Fruit fly (Drosophila melanogaster) whole organism, embryonic: ENCODE results near the gene CG13386.

Experiments used
- Atf-2 ChIP-seq: fragments of 200-800 bp; sonication (Bioruptor generic); optimal IDR thresholded peaks from 2 replicates; lab custom pipeline; 2016; ENCODE audit warnings: missing biosample characterization, missing genetic modification characterization
- CG10147 ChIP-seq: fragments of 200-800 bp; sonication (Bioruptor generic); optimal IDR thresholded peaks from 2 replicates; lab custom pipeline; 2019; ENCODE audit warnings: missing biosample characterization, mild to moderate bottlenecking, missing genetic modification characterization, moderate library complexity
- CG10267 ChIP-seq: fragments of 200-800 bp; sonication (Bioruptor generic); optimal IDR thresholded peaks from 2 replicates; lab custom pipeline; 2018; ENCODE audit warnings: missing biosample characterization, mild to moderate bottlenecking, missing genetic modification characterization, moderate library complexity
- CG10959 ChIP-seq: fragments of 200-800 bp; sonication (Bioruptor generic); IDR thresholded peaks from 2 replicates; pipeline ENCODE4 v1.3.6; 2022; ENCODE audit warnings: missing biosample characterization, missing genetic modification characterization
- CG10979 ChIP-seq: fragments of 200-800 bp; sonication (Bioruptor generic); optimal IDR thresholded peaks from 2 replicates; lab custom pipeline; 2018; ENCODE audit warnings: missing biosample characterization, mild to moderate bottlenecking, missing genetic modification characterization, moderate library complexity
- CG11723 ChIP-seq: fragments of 200-800 bp; sonication (Bioruptor generic); optimal IDR thresholded peaks from 2 replicates; lab custom pipeline; 2017; ENCODE audit warnings: missing biosample characterization, mild to moderate bottlenecking, missing genetic modification characterization
- CG12219 ChIP-seq: fragments of 200-800 bp; sonication (Bioruptor generic); optimal IDR thresholded peaks from 3 replicates; lab custom pipeline; 2018; ENCODE audit warnings: missing biosample characterization, mild to moderate bottlenecking, missing genetic modification characterization
- CG13424 ChIP-seq: fragments of 200-800 bp; sonication (Bioruptor generic); optimal IDR thresholded peaks from 2 replicates; lab custom pipeline; 2019; ENCODE audit warnings: missing biosample characterization, mild to moderate bottlenecking, missing genetic modification characterization, moderate library complexity
- CG14860 ChIP-seq: fragments of 200-800 bp; sonication (Bioruptor generic); IDR thresholded peaks from 3 replicates; pipeline ENCODE4 v1.3.6; 2022; ENCODE audit warnings: missing biosample characterization, missing genetic modification characterization; ENCODE audit not compliant: partially characterized antibody
- CG15479 ChIP-seq: fragments of 200-800 bp; sonication (Bioruptor generic); optimal IDR thresholded peaks from 3 replicates; lab custom pipeline; 2019; ENCODE audit warnings: missing biosample characterization, mild to moderate bottlenecking, missing genetic modification characterization, moderate library complexity
- CG15696 ChIP-seq: fragments of 200-800 bp; sonication (Bioruptor generic); optimal IDR thresholded peaks from 2 replicates; lab custom pipeline; 2019; ENCODE audit warnings: missing biosample characterization, mild to moderate bottlenecking, missing genetic modification characterization, moderate library complexity
- CG16815 ChIP-seq: fragments of 200-800 bp; sonication (Bioruptor generic); optimal IDR thresholded peaks from 3 replicates; lab custom pipeline; 2017; ENCODE audit warnings: missing biosample characterization, mild to moderate bottlenecking, missing genetic modification characterization
- CG18599 ChIP-seq: fragments of 200-800 bp; sonication (Bioruptor generic); optimal IDR thresholded peaks from 3 replicates; lab custom pipeline; 2017; ENCODE audit warnings: missing biosample characterization, missing genetic modification characterization, mild to moderate bottlenecking, moderate library complexity, missing genetic modification reagents
- CG31224 ChIP-seq: fragments of 200-800 bp; sonication (Bioruptor generic); IDR thresholded peaks from 2 replicates; pipeline ENCODE4 v1.3.6; 2022; ENCODE audit warnings: missing biosample characterization, missing genetic modification characterization
- CG3163 ChIP-seq: fragments of 200-800 bp; sonication (Bioruptor generic); optimal IDR thresholded peaks from 3 replicates; lab custom pipeline; 2016; ENCODE audit warnings: missing biosample characterization, missing genetic modification characterization
- CG4730 ChIP-seq: fragments of 200-800 bp; sonication (Bioruptor generic); IDR thresholded peaks from 2 replicates; pipeline ENCODE4 v1.3.6; 2022; ENCODE audit warnings: missing biosample characterization, missing genetic modification characterization
- CG4820 ChIP-seq: fragments of 200-800 bp; sonication (Bioruptor generic); optimal IDR thresholded peaks from 3 replicates; lab custom pipeline; 2016; ENCODE audit warnings: missing biosample characterization, missing genetic modification characterization
- CG6254 ChIP-seq: fragments of 200-800 bp; sonication (Bioruptor generic); optimal IDR thresholded peaks from 3 replicates; lab custom pipeline; 2017; ENCODE audit warnings: mild to moderate bottlenecking, missing biosample characterization, missing genetic modification reagents, missing genetic modification characterization
- CG6272 ChIP-seq: fragments of 200-800 bp; sonication (Bioruptor generic); IDR thresholded peaks from 2 replicates; pipeline ENCODE4 v1.3.6; 2022; ENCODE audit warnings: missing biosample characterization, missing genetic modification characterization
- CG8478 ChIP-seq: fragments of >200 bp; optimal IDR thresholded peaks from 2 replicates; lab custom pipeline; 2018
- CG9932 ChIP-seq: fragments of 200-800 bp; sonication (Bioruptor generic); IDR thresholded peaks from 2 replicates; pipeline ENCODE4 v1.3.6; 2022; ENCODE audit warnings: missing biosample characterization, missing genetic modification characterization
- Ets97D ChIP-seq: fragments of 200-800 bp; sonication (Bioruptor generic); optimal IDR thresholded peaks from 3 replicates; lab custom pipeline; 2016; ENCODE audit warnings: missing biosample characterization, missing genetic modification characterization
- Gsc ChIP-seq: fragments of 200-800 bp; sonication (Bioruptor generic); IDR thresholded peaks from 2 replicates; pipeline ENCODE4 v1.3.6; 2022; ENCODE audit warnings: missing biosample characterization, missing genetic modification characterization
- HHEX ChIP-seq: fragments of 200-800 bp; sonication (Bioruptor generic); optimal IDR thresholded peaks from 3 replicates; lab custom pipeline; 2017; ENCODE audit warnings: missing biosample characterization, mild to moderate bottlenecking, missing genetic modification characterization, missing genetic modification reagents
- HLH3B ChIP-seq: fragments of 200-800 bp; sonication (Bioruptor generic); IDR thresholded peaks from 2 replicates; pipeline ENCODE4 v1.3.6; 2022; ENCODE audit warnings: missing biosample characterization, missing genetic modification characterization
- Lhr ChIP-seq: fragments of 200-800 bp; sonication (Bioruptor generic); optimal IDR thresholded peaks from 3 replicates; lab custom pipeline; 2017; ENCODE audit warnings: mild to moderate bottlenecking, missing biosample characterization, missing genetic modification reagents, missing genetic modification characterization
- Max ChIP-seq: fragments of 200-800 bp; sonication (Bioruptor generic); optimal IDR thresholded peaks from 2 replicates; lab custom pipeline; 2016; ENCODE audit warnings: missing biosample characterization, mild to moderate bottlenecking, missing genetic modification characterization
- Sry-δ ChIP-seq: fragments of 200-800 bp; sonication (Bioruptor generic); optimal IDR thresholded peaks from 2 replicates; lab custom pipeline; 2016; ENCODE audit warnings: missing biosample characterization, missing genetic modification characterization
- Xrp1 ChIP-seq: fragments of 200-800 bp; sonication (Bioruptor generic); IDR thresholded peaks from 2 replicates; pipeline ENCODE4 v1.3.6; 2022; ENCODE audit warnings: missing biosample characterization, missing genetic modification characterization
- ap ChIP-seq: fragments of 200-800 bp; sonication (Bioruptor generic); IDR thresholded peaks from 2 replicates; pipeline ENCODE4 v1.3.6; 2022; ENCODE audit warnings: missing biosample characterization, missing genetic modification characterization
- btn ChIP-seq: fragments of 200-800 bp; sonication (Bioruptor generic); optimal IDR thresholded peaks from 2 replicates; lab custom pipeline; 2016; ENCODE audit warnings: missing biosample characterization, missing genetic modification characterization
- ci ChIP-seq: fragments of 200-800 bp; sonication (Bioruptor generic); IDR thresholded peaks from 3 replicates; pipeline ENCODE4 v1.3.6; 2022; ENCODE audit warnings: missing biosample characterization, missing genetic modification characterization
- dpn ChIP-seq, 2 experiments: fragments of 200-800 bp; sonication (Bioruptor generic); optimal IDR thresholded peaks; 3 replicates each; lab custom pipeline; 2016; ENCODE audit warnings: missing biosample characterization in 2 of 2, missing genetic modification characterization in 2 of 2
- fd64A ChIP-seq: fragments of 200-800 bp; sonication (Bioruptor generic); optimal IDR thresholded peaks from 3 replicates; lab custom pipeline; 2018; ENCODE audit warnings: missing biosample characterization, mild to moderate bottlenecking, missing genetic modification characterization
- gem ChIP-seq: fragments of 200-800 bp; sonication (Bioruptor generic); optimal IDR thresholded peaks from 2 replicates; lab custom pipeline; 2019; ENCODE audit warnings: missing biosample characterization, mild to moderate bottlenecking, missing genetic modification characterization, moderate library complexity
- klu ChIP-seq: fragments of 200-800 bp; sonication (Bioruptor generic); IDR thresholded peaks from 2 replicates; pipeline ENCODE4 v1.3.6; 2022; ENCODE audit warnings: missing biosample characterization, missing genetic modification characterization
- nau ChIP-seq: fragments of 200-800 bp; sonication (Bioruptor generic); optimal IDR thresholded peaks from 3 replicates; lab custom pipeline; 2017; ENCODE audit warnings: missing biosample characterization, mild to moderate bottlenecking, missing genetic modification characterization, missing genetic modification reagents
- nom ChIP-seq: fragments of 200-800 bp; sonication (Bioruptor generic); optimal IDR thresholded peaks from 2 replicates; lab custom pipeline; 2017; ENCODE audit warnings: missing biosample characterization, missing genetic modification characterization, mild to moderate bottlenecking, moderate library complexity, missing genetic modification reagents
- pan ChIP-seq, 4 experiments: fragments of >200 bp in 3 of 4; fragments of 200-800 bp in 1 of 4; sonication (Bioruptor generic) in 1 of 4; optimal IDR thresholded peaks in 3 of 4; IDR thresholded peaks in 1 of 4; 2 replicates each; pipeline versions ENCODE4 v1.3.6 to Lab custom; 2017 to 2022; ENCODE audit warnings: missing biosample characterization in 2 of 4, missing genetic modification characterization in 2 of 4, mixed read lengths in 1 of 4
- schlank ChIP-seq: fragments of 200-800 bp; sonication (Bioruptor generic); optimal IDR thresholded peaks from 2 replicates; lab custom pipeline; 2018; ENCODE audit warnings: missing biosample characterization, mild to moderate bottlenecking, missing genetic modification characterization
- sna ChIP-seq: fragments of 200-800 bp; sonication (Bioruptor generic); IDR thresholded peaks from 2 replicates; pipeline ENCODE4 v1.3.6; 2022; ENCODE audit warnings: missing biosample characterization, missing genetic modification characterization; ENCODE audit not compliant: partially characterized antibody
- stwl ChIP-seq: fragments of 200-800 bp; sonication (Bioruptor generic); optimal IDR thresholded peaks from 3 replicates; lab custom pipeline; 2018; ENCODE audit warnings: missing biosample characterization, mild to moderate bottlenecking, missing genetic modification characterization, moderate library complexity
- tll ChIP-seq, 2 experiments: fragments of 200-800 bp in 1 of 2; fragments of >200 bp in 1 of 2; sonication (Bioruptor generic) in 1 of 2; optimal IDR thresholded peaks; 2 replicates each; lab custom pipeline; 2017 to 2019; ENCODE audit warnings: missing biosample characterization in 2 of 2, missing genetic modification characterization in 2 of 2, mild to moderate bottlenecking in 1 of 2, moderate library complexity in 1 of 2
- trem ChIP-seq: fragments of 200-800 bp; optimal IDR thresholded peaks from 3 replicates; lab custom pipeline; 2019; ENCODE audit warnings: missing biosample characterization, mild to moderate bottlenecking, missing genetic modification characterization, moderate library complexity
- twi ChIP-seq: fragments of 200-800 bp; optimal IDR thresholded peaks from 2 replicates; lab custom pipeline; 2019; ENCODE audit warnings: missing biosample characterization, mild to moderate bottlenecking, missing genetic modification characterization, moderate library complexity
- wdn ChIP-seq: fragments of 200-800 bp; sonication (Bioruptor generic); IDR thresholded peaks from 2 replicates; pipeline ENCODE4 v1.3.6; 2022; ENCODE audit warnings: missing biosample characterization, missing genetic modification characterization
- yki ChIP-seq: fragments of >200 bp; optimal IDR thresholded peaks from 3 replicates; lab custom pipeline; 2018
- zen2 ChIP-seq: fragments of 200-800 bp; sonication (Bioruptor generic); IDR thresholded peaks from 3 replicates; pipeline ENCODE4 v1.3.6; 2022; ENCODE audit warnings: missing biosample characterization, missing genetic modification characterization; ENCODE audit not compliant: partially characterized antibody
- zf30C ChIP-seq: fragments of 200-800 bp; sonication (Bioruptor generic); optimal IDR thresholded peaks from 3 replicates; lab custom pipeline; 2018; ENCODE audit warnings: missing biosample characterization, mild to moderate bottlenecking, missing genetic modification characterization

Gene CG13386

dm6 chr2L:8416350-8417046 lies 17.7 kb downstream of the CG13386 start (continued):
- TF ChIP-seq CG10147 (GFP tag; lab: Kevin White, UChicago) (no peak), ci (GFP tag; lab: Robert Waterston, UW) (peak; percentile 29; the same call in 1 of the 3 replicates), CG13424 (tag; lab: Kevin White, UChicago) (no peak), CG12219 (no peak), CG8478 (no peak), Atf-2 (GFP tag; lab: Kevin White, UChicago) (no peak), Lhr (GFP tag; lab: Kevin White, UChicago) (no peak), pan (optimal IDR thresholded peaks at IDR 0.05; lab: Kevin White, UChicago) (no peak), pan (GFP tag; optimal IDR thresholded peaks at IDR 0.05 in 1 of 2, IDR thresholded peaks at IDR 0.05 in 1 of 2) (peak in 1 of 2 experiments; percentile 25), stwl (tag; lab: Kevin White, UChicago) (peak; percentile 6), trem (tag; lab: Kevin White, UChicago) (peak; percentile 20), CG10267 (tag; lab: Kevin White, UChicago) (no peak), CG11723 (GFP tag; lab: Kevin White, UChicago) (no peak), CG6272 (GFP tag; lab: Robert Waterston, UW) (no peak), zen2 (GFP tag; lab: Robert Waterston, UW) (no peak), tll (GFP tag; optimal IDR thresholded peaks at IDR 0.05; lab: Kevin White, UChicago) (peak in 1 of 2 experiments; percentile 99), CG4730 (GFP tag; lab: Robert Waterston, UW) (no peak), HLH3B (GFP tag; lab: Robert Waterston, UW) (0 out of 2 replicates have a peak, but pooled peaks have one; percentile 4), CG18599 (GFP tag; lab: Kevin White, UChicago) (peak; percentile 26), Gsc (GFP tag; lab: Robert Waterston, UW) (no peak), Ets97D (GFP tag; lab: Kevin White, UChicago) (peak; percentile 4), ap (GFP tag; lab: Robert Waterston, UW) (no peak), HHEX (no peak), CG9932 (GFP tag; lab: Robert Waterston, UW) (peak; percentile 31; the same call in 1 of the 2 replicates), CG31224 (GFP tag; lab: Robert Waterston, UW) (no peak), dpn (GFP tag; optimal IDR thresholded peaks at IDR 0.05; lab: Kevin White, UChicago) (peak in 1 of 2 experiments; percentile 1), nom (GFP tag; lab: Kevin White, UChicago) (peak; percentile 83), Xrp1 (GFP tag; lab: Robert Waterston, UW) (peak; percentile 36; the same call in 1 of the 2 replicates), Sry-δ (GFP tag; lab: Kevin White, UChicago) (no peak), zf30C (GFP tag; lab: Kevin White, UChicago) (no peak), CG15696 (peak; percentile 32), yki (lab: Kevin White, UChicago) (peak; percentile 1), CG14860 (GFP tag; lab: Robert Waterston, UW) (no peak), CG10979 (tag; lab: Kevin White, UChicago) (no peak), nau (GFP tag; lab: Kevin White, UChicago) (no peak), btn (peak; percentile 29), gem (peak; percentile 1), fd64A (GFP tag; lab: Kevin White, UChicago) (no peak), twi (tag; lab: Kevin White, UChicago) (peak; percentile 7), Max (no peak), wdn (GFP tag; lab: Robert Waterston, UW) (no peak), CG15479 (GFP tag; lab: Kevin White, UChicago) (peak; percentile 100), klu (GFP tag; lab: Robert Waterston, UW) (no peak), CG4820 (GFP tag; lab: Kevin White, UChicago) (no peak), schlank (tag; lab: Kevin White, UChicago) (no peak), CG3163 (GFP tag; lab: Kevin White, UChicago) (no peak), CG6254 (peak; percentile 21), sna (GFP tag; lab: Robert Waterston, UW) (no peak), CG10959 (GFP tag; lab: Robert Waterston, UW) (no peak), CG16815 (no peak)
